Fruit fly (Drosophila melanogaster) whole organism, adult: ENCODE measurements around the gene Fntb.

Experiments used
- CG14711 ChIP-seq: fragments of 200-800 bp; sonication (Bioruptor generic); optimal IDR thresholded peaks from 2 replicates; lab custom pipeline; 2018; ENCODE audit warnings: missing biosample characterization, mild to moderate bottlenecking, missing genetic modification characterization, moderate library complexity
- CG33017 ChIP-seq: fragments of 200-800 bp; sonication (Bioruptor generic); optimal IDR thresholded peaks from 2 replicates; lab custom pipeline; 2018; ENCODE audit warnings: missing biosample characterization, mild to moderate bottlenecking, missing genetic modification characterization, moderate library complexity
- CG5204 ChIP-seq: fragments of 200-800 bp; sonication (Bioruptor generic); optimal IDR thresholded peaks from 2 replicates; lab custom pipeline; 2016; ENCODE audit warnings: missing biosample characterization, missing genetic modification characterization
- Hr96 ChIP-seq: fragments of 200-800 bp; sonication (Bioruptor generic); optimal IDR thresholded peaks from 2 replicates; lab custom pipeline; 2016; ENCODE audit warnings: missing biosample characterization, missing genetic modification characterization
- bab1 ChIP-seq: fragments of 200-800 bp; sonication (Bioruptor generic); optimal IDR thresholded peaks from 3 replicates; lab custom pipeline; 2019; ENCODE audit warnings: missing biosample characterization, mild to moderate bottlenecking, missing genetic modification characterization, moderate library complexity
- cnc ChIP-seq, 2 experiments: fragments of >200 bp; optimal IDR thresholded peaks; 2 replicates each; lab custom pipeline; 2017
- ovo ChIP-seq: fragments of 200-800 bp; sonication (Bioruptor generic); optimal IDR thresholded peaks from 2 replicates; lab custom pipeline; 2016; ENCODE audit warnings: missing biosample characterization, missing genetic modification characterization
- tj ChIP-seq: fragments of 200-800 bp; sonication (Bioruptor generic); optimal IDR thresholded peaks from 3 replicates; lab custom pipeline; 2017; ENCODE audit warnings: missing biosample characterization, mild to moderate bottlenecking, missing genetic modification characterization, moderate library complexity

DNA sequence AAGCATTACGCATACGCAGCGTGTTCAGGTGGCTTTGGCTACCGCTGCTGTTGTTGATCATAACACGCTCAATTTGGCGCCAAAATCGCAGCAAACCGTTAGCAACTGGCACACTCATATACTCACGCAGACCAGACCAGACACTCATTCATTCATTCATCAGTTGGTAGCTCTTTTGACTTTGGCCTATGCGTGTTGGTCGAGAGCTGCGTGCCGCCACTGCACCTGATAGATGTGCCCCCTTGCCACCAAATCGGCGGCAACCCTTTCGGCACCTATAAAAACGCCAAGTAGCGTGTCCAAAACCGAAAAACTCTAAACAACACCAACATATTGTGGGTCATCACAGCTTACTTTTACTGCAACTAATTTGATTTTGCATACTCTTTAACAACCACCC, 38.3 kb upstream of the Fntb start:
- no peak for TF ChIP-seq bab1 (GFP tag; lab: Kevin White, UChicago)
- no peak for TF ChIP-seq CG14711 (tag; lab: Kevin White, UChicago)
- no peak for TF ChIP-seq CG33017 (tag; lab: Kevin White, UChicago)
- no peak for TF ChIP-seq tj (GFP tag; lab: Kevin White, UChicago)
- no peak for TF ChIP-seq ovo (GFP tag; lab: Kevin White, UChicago)
- no peak for TF ChIP-seq Hr96 (GFP tag; lab: Kevin White, UChicago)
- no peak for TF ChIP-seq cnc (optimal IDR thresholded peaks at IDR 0.05; lab: Kevin White, UChicago)
- TF ChIP-seq CG5204 (GFP tag; lab: Kevin White, UChicago) = no peak
